Worm (Caenorhabditis elegans) whole organism, L1 larva: ENCODE results near the gene D1086.11.

ENCODE experiments used
- aha-1 ChIP-seq: fragments of 150-350 bp; optimal IDR thresholded peaks from 2 replicates; lab custom pipeline; 2014; ENCODE audit warnings: missing biosample characterization, missing genetic modification characterization
- alr-1 ChIP-seq: fragments of 200-800 bp; sonication (Bioruptor generic); optimal IDR thresholded peaks from 2 replicates; lab custom pipeline; 2018; ENCODE audit warnings: borderline replicate concordance, mild to moderate bottlenecking, missing genetic modification characterization, missing compliant biosample characterization
- aly-2 ChIP-seq: fragments of 150-350 bp; optimal IDR thresholded peaks from 2 replicates; lab custom pipeline; 2014; ENCODE audit warnings: missing biosample characterization, missing genetic modification characterization
- blmp-1 ChIP-seq: fragments of 150-350 bp; optimal IDR thresholded peaks from 2 replicates; lab custom pipeline; 2014; ENCODE audit warnings: missing biosample characterization, missing genetic modification characterization
- ceh-88 ChIP-seq: fragments of 200-800 bp; sonication (Bioruptor generic); IDR thresholded peaks from 2 replicates; pipeline ENCODE4 v1.3.6; 2022; ENCODE audit warnings: missing genetic modification characterization, missing compliant biosample characterization
- ceh-90 ChIP-seq: sonication (generic microtip); optimal IDR thresholded peaks from 2 replicates; lab custom pipeline; 2016; ENCODE audit warnings: missing genetic modification characterization, missing compliant biosample characterization
- ces-1 ChIP-seq: fragments of 150-350 bp; optimal IDR thresholded peaks from 2 replicates; lab custom pipeline; 2014; ENCODE audit warnings: missing biosample characterization, missing genetic modification reagents, missing genetic modification characterization
- dsc-1 ChIP-seq: sonication (generic microtip); optimal IDR thresholded peaks from 2 replicates; lab custom pipeline; 2016; ENCODE audit warnings: mild to moderate bottlenecking, missing genetic modification characterization, missing compliant biosample characterization
- efl-3 ChIP-seq: fragments of 200-800 bp; sonication (Bioruptor generic); optimal IDR thresholded peaks from 2 replicates; lab custom pipeline; 2018; ENCODE audit warnings: mild to moderate bottlenecking, missing genetic modification characterization, missing compliant biosample characterization
- egl-27 ChIP-seq, 2 experiments: fragments of 150-350 bp in 1 of 2; sonication (generic microtip); optimal IDR thresholded peaks; 3 replicates each; lab custom pipeline; 2017 to 2018; ENCODE audit warnings: missing biosample characterization in 2 of 2, missing genetic modification characterization in 2 of 2, missing genetic modification reagents in 2 of 2
- fkh-8 ChIP-seq: sonication (generic microtip); optimal IDR thresholded peaks from 2 replicates; lab custom pipeline; 2016; ENCODE audit warnings: mild to moderate bottlenecking, missing genetic modification characterization, missing compliant biosample characterization
- fos-1 ChIP-seq: fragments of 150-350 bp; optimal IDR thresholded peaks from 2 replicates; lab custom pipeline; 2014; ENCODE audit warnings: missing biosample characterization, missing genetic modification characterization
- grh-1 ChIP-seq: fragments of 200-800 bp; sonication (Bioruptor generic); IDR thresholded peaks from 2 replicates; pipeline ENCODE4 v1.3.6; 2022; ENCODE audit warnings: missing genetic modification reagents, missing genetic modification characterization, missing compliant biosample characterization
- hlh-17 ChIP-seq: fragments of 200-800 bp; sonication (Bioruptor generic); optimal IDR thresholded peaks from 2 replicates; lab custom pipeline; 2018; ENCODE audit warnings: missing genetic modification characterization, mild to moderate bottlenecking, missing compliant biosample characterization, moderate library complexity, borderline replicate concordance
- hlh-4 ChIP-seq: sonication (generic microtip); optimal IDR thresholded peaks from 2 replicates; lab custom pipeline; 2016; ENCODE audit warnings: mild to moderate bottlenecking, missing genetic modification characterization, missing compliant biosample characterization
- hpl-2 ChIP-seq: fragments of 150-350 bp; optimal IDR thresholded peaks from 2 replicates; lab custom pipeline; 2014; ENCODE audit warnings: missing biosample characterization, missing genetic modification reagents, missing genetic modification characterization
- isw-1 ChIP-seq: fragments of 200-800 bp; sonication (Bioruptor generic); IDR thresholded peaks from 2 replicates; pipeline ENCODE4 v1.3.6; 2022; ENCODE audit warnings: missing genetic modification characterization, missing compliant biosample characterization
- jun-1 ChIP-seq: fragments of 150-350 bp; optimal IDR thresholded peaks from 2 replicates; lab custom pipeline; 2014; ENCODE audit warnings: missing biosample characterization, missing genetic modification reagents, missing genetic modification characterization
- lin-15B ChIP-seq: fragments of 150-350 bp; sonication (generic microtip); optimal IDR thresholded peaks from 3 replicates; lab custom pipeline; 2014; ENCODE audit warnings: missing biosample characterization, missing genetic modification characterization
- lin-35 ChIP-seq, 2 experiments: fragments of 150-350 bp; optimal IDR thresholded peaks; 2 replicates each; lab custom pipeline; 2014; ENCODE audit warnings: missing biosample characterization in 2 of 2, missing genetic modification characterization in 2 of 2, missing genetic modification reagents in 2 of 2
- lin-39 ChIP-seq: fragments of 150-350 bp; optimal IDR thresholded peaks from 2 replicates; lab custom pipeline; 2014; ENCODE audit warnings: missing biosample characterization, missing genetic modification reagents, missing genetic modification characterization
- lir-3 ChIP-seq: sonication (generic microtip); optimal IDR thresholded peaks from 2 replicates; lab custom pipeline; 2016; ENCODE audit warnings: mild to moderate bottlenecking, missing genetic modification characterization, moderate library complexity, missing compliant biosample characterization; ENCODE audit not compliant: poor library complexity
- lsy-2 ChIP-seq, 2 experiments: fragments of 150-350 bp; optimal IDR thresholded peaks; 2 replicates each; lab custom pipeline; 2014; ENCODE audit warnings: missing biosample characterization in 2 of 2, missing genetic modification characterization in 2 of 2
- mab-9 ChIP-seq: fragments of 200-800 bp; sonication (Bioruptor generic); IDR thresholded peaks from 2 replicates; pipeline ENCODE4 v1.3.6; 2022; ENCODE audit warnings: missing genetic modification reagents, missing genetic modification characterization, missing compliant biosample characterization
- mdl-1 ChIP-seq, 2 experiments: fragments of 150-350 bp; optimal IDR thresholded peaks; 2 replicates each; lab custom pipeline; 2014 to 2017; ENCODE audit warnings: missing biosample characterization in 2 of 2, missing genetic modification characterization in 2 of 2, inconsistent platforms in 1 of 2
- mef-2 ChIP-seq: fragments of 150-350 bp; optimal IDR thresholded peaks from 2 replicates; lab custom pipeline; 2014; ENCODE audit warnings: missing biosample characterization, missing genetic modification characterization
- mep-1 ChIP-seq: fragments of 150-350 bp; optimal IDR thresholded peaks from 2 replicates; lab custom pipeline; 2014; ENCODE audit warnings: missing biosample characterization, missing genetic modification characterization
- nhr-19 ChIP-seq: fragments of 200-800 bp; sonication (Bioruptor generic); conservative IDR thresholded peaks from 2 replicates; pipeline ENCODE4 v1.3.6; 2022; ENCODE audit warnings: missing genetic modification characterization, missing compliant biosample characterization
- nhr-237 ChIP-seq: fragments of 150-350 bp; optimal IDR thresholded peaks from 2 replicates; lab custom pipeline; 2014; ENCODE audit warnings: missing biosample characterization, missing genetic modification characterization
- nhr-28 ChIP-seq: fragments of 150-350 bp; optimal IDR thresholded peaks from 2 replicates; lab custom pipeline; 2014; ENCODE audit warnings: missing biosample characterization, missing genetic modification characterization
- nhr-76 ChIP-seq: sonication (generic microtip); optimal IDR thresholded peaks from 2 replicates; lab custom pipeline; 2017; ENCODE audit warnings: missing biosample characterization, missing genetic modification characterization
- nhr-77 ChIP-seq: fragments of 150-350 bp; optimal IDR thresholded peaks from 2 replicates; lab custom pipeline; 2014; ENCODE audit warnings: missing biosample characterization, missing genetic modification characterization
- nhr-84 ChIP-seq: sonication (generic microtip); optimal IDR thresholded peaks from 2 replicates; lab custom pipeline; 2017; ENCODE audit warnings: missing biosample characterization, missing genetic modification characterization
- nhr-85 ChIP-seq: sonication (generic microtip); peaks from one replicate; lab custom pipeline; 2016; ENCODE audit warnings: missing genetic modification characterization, inconsistent platforms, missing compliant biosample characterization
- nhr-90 ChIP-seq: sonication (generic microtip); optimal IDR thresholded peaks from 2 replicates; lab custom pipeline; 2016; ENCODE audit warnings: mild to moderate bottlenecking, missing genetic modification characterization, missing compliant biosample characterization; ENCODE audit not compliant: poor library complexity
- pax-3 ChIP-seq: fragments of 200-800 bp; sonication (Bioruptor generic); optimal IDR thresholded peaks from 2 replicates; lab custom pipeline; 2018; ENCODE audit warnings: mild to moderate bottlenecking, missing genetic modification characterization, moderate library complexity, missing compliant biosample characterization
- rnt-1 ChIP-seq: sonication (generic microtip); optimal IDR thresholded peaks from 2 replicates; lab custom pipeline; 2016; ENCODE audit warnings: mild to moderate bottlenecking, missing genetic modification characterization, moderate library complexity, missing compliant biosample characterization
- skn-1 ChIP-seq: fragments of 150-350 bp; optimal IDR thresholded peaks from 2 replicates; lab custom pipeline; 2014; ENCODE audit warnings: missing biosample characterization, missing genetic modification characterization
- snpc-4 ChIP-seq: fragments of 150-350 bp; optimal IDR thresholded peaks from 2 replicates; lab custom pipeline; 2014; ENCODE audit warnings: missing biosample characterization, missing genetic modification characterization
- sox-4 ChIP-seq: sonication (generic microtip); optimal IDR thresholded peaks from 2 replicates; lab custom pipeline; 2016; ENCODE audit warnings: missing genetic modification characterization, missing compliant biosample characterization
- sptf-1 ChIP-seq: fragments of 150-350 bp; optimal IDR thresholded peaks from 2 replicates; lab custom pipeline; 2014; ENCODE audit warnings: missing biosample characterization, missing genetic modification characterization
- swsn-7 ChIP-seq: sonication (generic microtip); optimal IDR thresholded peaks from 2 replicates; lab custom pipeline; 2016; ENCODE audit warnings: missing genetic modification characterization, missing compliant biosample characterization
- tbx-2 ChIP-seq: sonication (generic microtip); optimal IDR thresholded peaks from 2 replicates; lab custom pipeline; 2016; ENCODE audit warnings: missing genetic modification characterization, missing compliant biosample characterization
- unc-130 ChIP-seq: fragments of 150-350 bp; optimal IDR thresholded peaks from 2 replicates; lab custom pipeline; 2017; ENCODE audit warnings: missing biosample characterization, missing genetic modification characterization, inconsistent platforms
- unc-30 ChIP-seq: sonication (generic microtip); optimal IDR thresholded peaks from 2 replicates; lab custom pipeline; 2017; ENCODE audit warnings: missing biosample characterization, missing genetic modification characterization
- unc-86 ChIP-seq: sonication (generic microtip); optimal IDR thresholded peaks from 2 replicates; lab custom pipeline; 2016; ENCODE audit warnings: missing genetic modification characterization, missing compliant biosample characterization
- xbp-1 ChIP-seq: sonication (generic microtip); optimal IDR thresholded peaks from 2 replicates; lab custom pipeline; 2016; ENCODE audit warnings: missing genetic modification characterization, missing compliant biosample characterization
- zip-4 ChIP-seq: fragments of 200-800 bp; sonication (Bioruptor generic); optimal IDR thresholded peaks from 2 replicates; lab custom pipeline; 2018; ENCODE audit warnings: mild to moderate bottlenecking, missing genetic modification characterization, moderate library complexity, missing compliant biosample characterization
- ztf-4 ChIP-seq: fragments of 150-350 bp; optimal IDR thresholded peaks from 2 replicates; lab custom pipeline; 2014; ENCODE audit warnings: missing biosample characterization, missing genetic modification characterization

D1086.11 gene

ce11 chrV:14092403-14092802 lies 18.1 kb downstream of the D1086.11 start, which contains the start of gene D1086.3 (continued):
- TF ChIP-seq grh-1 (GFP tag; lab: Robert Waterston, UW) (peak; percentile 53; the same call in 1 of the 2 replicates), lin-35 (GFP tag; optimal IDR thresholded peaks at IDR 0.05; lab: Kevin White, UChicago) (no peak), ztf-4 (tag; lab: Kevin White, UChicago) (no peak), aha-1 (no peak), hlh-4 (tag; lab: Kevin White, UChicago) (no peak), dsc-1 (tag; lab: Kevin White, UChicago) (peak; percentile 47), jun-1 (tag; lab: Kevin White, UChicago) (no peak), nhr-237 (tag; lab: Kevin White, UChicago) (no peak), fos-1 (tag; lab: Kevin White, UChicago) (no peak), unc-130 (tag; lab: Kevin White, UChicago) (no peak), ces-1 (GFP tag; lab: Kevin White, UChicago) (no peak), pax-3 (no peak), alr-1 (tag; lab: Kevin White, UChicago) (no peak), mep-1 (tag; lab: Kevin White, UChicago) (peak; percentile 4), ceh-90 (tag; lab: Kevin White, UChicago) (no peak), blmp-1 (no peak), skn-1 (tag; lab: Kevin White, UChicago) (no peak), xbp-1 (tag; lab: Kevin White, UChicago) (peak; percentile 27), efl-3 (GFP tag; lab: Kevin White, UChicago) (no peak), mab-9 (GFP tag; lab: Robert Waterston, UW) (no peak), lin-39 (tag; lab: Kevin White, UChicago) (peak; percentile 75), isw-1 (no peak), rnt-1 (tag; lab: Kevin White, UChicago) (peak; percentile 82), ceh-88 (no peak), snpc-4 (peak; percentile 98), lir-3 (tag; lab: Kevin White, UChicago) (no peak), sptf-1 (tag; lab: Kevin White, UChicago) (no peak), egl-27 (tag; optimal IDR thresholded peaks at IDR 0.05; lab: Kevin White, UChicago) (no peak), nhr-28 (tag; lab: Kevin White, UChicago) (no peak), nhr-84 (tag; lab: Kevin White, UChicago) (no peak), zip-4 (GFP tag; lab: Kevin White, UChicago) (no peak), lsy-2 (tag; optimal IDR thresholded peaks at IDR 0.05; lab: Kevin White, UChicago) (peak in 1 of 2 experiments; percentile 42), lin-15B (tag; lab: Kevin White, UChicago) (no peak), nhr-19 (peak; percentile 80), sox-4 (tag; lab: Kevin White, UChicago) (no peak), unc-30 (no peak), mdl-1 (tag; optimal IDR thresholded peaks at IDR 0.05; lab: Kevin White, UChicago) (no peak), mef-2 (no peak), hlh-17 (GFP tag; lab: Kevin White, UChicago) (no peak), hpl-2 (GFP tag; lab: Kevin White, UChicago) (no peak), nhr-76 (tag; lab: Kevin White, UChicago) (no peak), nhr-77 (tag; lab: Kevin White, UChicago) (no peak), nhr-90 (peak; percentile 82), fkh-8 (tag; lab: Kevin White, UChicago) (no peak), swsn-7 (peak; percentile 65), nhr-85 (tag; lab: Kevin White, UChicago) (peak; percentile 87), tbx-2 (tag; lab: Kevin White, UChicago) (peak; percentile 31), aly-2 (tag; lab: Kevin White, UChicago) (peak; percentile 37), unc-86 (tag; lab: Kevin White, UChicago) (no peak)
